Fruit fly (Drosophila melanogaster): ENCODE measurements around the gene Gp93.

Gene Gp93

dm6 chr3R:27916355-27917019 is 32.0 kb upstream of the Gp93 start, which contains the start of the genes CG5003 and mRpS22 (continued):
- no peak for TF ChIP-seq maf-S (GFP tag; optimal IDR thresholded peaks at IDR 0.05)
- TF ChIP-seq Neu2 (GFP tag; optimal IDR thresholded peaks at IDR 0.05; ENCODE audit: borderline replicate concordance): no peak
- no peak for TF ChIP-seq sna (GFP tag; IDR thresholded peaks at IDR 0.05; ENCODE audit: partially characterized antibody)
- TF ChIP-seq CG32767 (GFP tag; IDR thresholded peaks at IDR 0.05): no peak
- TF ChIP-seq CG6175 (GFP tag; IDR thresholded peaks at IDR 0.05): no peak
- peak; percentile 11 for TF ChIP-seq vfl (GFP tag; optimal IDR thresholded peaks at IDR 0.05)
- TF ChIP-seq row (GFP tag; IDR thresholded peaks at IDR 0.05): peak; percentile 83
- peak; percentile 74 for TF ChIP-seq sob (GFP tag; IDR thresholded peaks at IDR 0.05)
- peak; percentile 14 for TF ChIP-seq CG2875 (GFP tag; optimal IDR thresholded peaks at IDR 0.05)
- TF ChIP-seq slbo (GFP tag; IDR thresholded peaks at IDR 0.05): peak; percentile 72
- peak; percentile 41; the same call in 1 of the 2 replicates for TF ChIP-seq amos (GFP tag; IDR thresholded peaks at IDR 0.05; ENCODE audit: partially characterized antibody)
- no peak for TF ChIP-seq CG14050 (GFP tag; IDR thresholded peaks at IDR 0.05)
- TF ChIP-seq CG8359 (GFP tag; optimal IDR thresholded peaks at IDR 0.05; ENCODE audit: borderline replicate concordance): no peak
- TF ChIP-seq CG17186 (GFP tag; optimal IDR thresholded peaks at IDR 0.05): no peak
- peak; percentile 62 for TF ChIP-seq CG9797 (GFP tag; optimal IDR thresholded peaks at IDR 0.05)
- TF ChIP-seq CG1647 (GFP tag; optimal IDR thresholded peaks at IDR 0.05): peak; percentile 55
- TF ChIP-seq CG9932 (GFP tag; IDR thresholded peaks at IDR 0.05): peak; percentile 78
- no peak for TF ChIP-seq CG12236 (GFP tag; optimal IDR thresholded peaks at IDR 0.05)
- peak; percentile 22 for TF ChIP-seq pum (GFP tag; optimal IDR thresholded peaks at IDR 0.05)
- TF ChIP-seq unc-4 (GFP tag; IDR thresholded peaks at IDR 0.05; ENCODE audit: partially characterized antibody): peak; percentile 45; the same call in 1 of the 2 replicates
- no peak for TF ChIP-seq Six4 (GFP tag; optimal IDR thresholded peaks at IDR 0.05)
- TF ChIP-seq gcm2 (GFP tag; optimal IDR thresholded peaks at IDR 0.05): no peak
- peak; percentile 38 for TF ChIP-seq CG33557 (GFP tag; optimal IDR thresholded peaks at IDR 0.05)
- peak; percentile 58 for TF ChIP-seq Ssrp (tag; optimal IDR thresholded peaks at IDR 0.05)
- peak; percentile 68 for TF ChIP-seq BEAF-32 (GFP tag; optimal IDR thresholded peaks at IDR 0.05)
- peak; percentile 6 for TF ChIP-seq sima (GFP tag; optimal IDR thresholded peaks at IDR 0.05)
- TF ChIP-seq CG30020 (tag; optimal IDR thresholded peaks at IDR 0.05): peak; percentile 64
- TF ChIP-seq Dad (GFP tag; optimal IDR thresholded peaks at IDR 0.05): no peak
- TF ChIP-seq lilli (GFP tag; optimal IDR thresholded peaks at IDR 0.05): peak; percentile 63
- TF ChIP-seq CG10209 (GFP tag; optimal IDR thresholded peaks at IDR 0.05): peak; percentile 50
- TF ChIP-seq crp (GFP tag; optimal IDR thresholded peaks at IDR 0.05): peak in 1 of 2 experiments; percentile 19
- TF ChIP-seq scrt (GFP tag; optimal IDR thresholded peaks at IDR 0.05): no peak
- TF ChIP-seq gcm (GFP tag; optimal IDR thresholded peaks at IDR 0.05): no peak
- TF ChIP-seq CG2712 (tag; optimal IDR thresholded peaks at IDR 0.05): peak; percentile 69
- peak; percentile 28 for TF ChIP-seq CG9876 (GFP tag; optimal IDR thresholded peaks at IDR 0.05)
- TF ChIP-seq CG7271 (tag; optimal IDR thresholded peaks at IDR 0.05): no peak
- no peak for TF ChIP-seq bigmax (GFP tag; optimal IDR thresholded peaks at IDR 0.05)
- peak; percentile 45 for TF ChIP-seq CG11723 (GFP tag; optimal IDR thresholded peaks at IDR 0.05)
- peak; percentile 84 for TF ChIP-seq MESR4 (GFP tag; optimal IDR thresholded peaks at IDR 0.05)
- TF ChIP-seq CG16815 (GFP tag; optimal IDR thresholded peaks at IDR 0.05): peak; percentile 47
- no peak for TF ChIP-seq jigr1 (GFP tag; IDR thresholded peaks at IDR 0.05)
- no peak for TF ChIP-seq CG14860 (GFP tag; IDR thresholded peaks at IDR 0.05; ENCODE audit: partially characterized antibody)
- peak; percentile 16 for TF ChIP-seq CG10431 (GFP tag; optimal IDR thresholded peaks at IDR 0.05)
- no peak for TF ChIP-seq CG8944 (GFP tag; optimal IDR thresholded peaks at IDR 0.05)
- peak in 1 of 2 experiments; percentile 57 for TF ChIP-seq Hr51 (GFP tag; optimal IDR thresholded peaks at IDR 0.05)
- no peak for TF ChIP-seq HLH4C (GFP tag; IDR thresholded peaks at IDR 0.05; ENCODE audit: partially characterized antibody)
- peak; percentile 46 for TF ChIP-seq CG18619 (GFP tag; optimal IDR thresholded peaks at IDR 0.05)
- TF ChIP-seq B-H2 (GFP tag; optimal IDR thresholded peaks at IDR 0.05): peak; percentile 51

All from whole organism, embryonic.